Worm (Caenorhabditis elegans): Measurements from ENCODE around the gene Y59H11AR.3.
A peak's percentile ranks its signal among the peaks of the same experiment; 100 is the strongest.

- no peak for TF ChIP-seq F57A8.1 (GFP tag; optimal IDR thresholded peaks at IDR 0.05)
- no peak for TF ChIP-seq efl-1 (GFP tag; optimal IDR thresholded peaks at IDR 0.05)
- no peak for TF ChIP-seq unc-62 (GFP tag; optimal IDR thresholded peaks at IDR 0.05)
- TF ChIP-seq ceh-40 (GFP tag; IDR thresholded peaks at IDR 0.05) = no peak
- no peak for TF ChIP-seq madf-3 (GFP tag; IDR thresholded peaks at IDR 0.05)
- no peak for TF ChIP-seq ccch-3 (GFP tag; optimal IDR thresholded peaks at IDR 0.05)
- TF ChIP-seq snpc-4 (GFP tag; optimal IDR thresholded peaks at IDR 0.05) = no peak
- TF ChIP-seq snpc-4 (tag; optimal IDR thresholded peaks at IDR 0.05) = no peak
- no peak for TF ChIP-seq F33H1.4 (GFP tag; IDR thresholded peaks at IDR 0.05)
- TF ChIP-seq ceh-27 (GFP tag; optimal IDR thresholded peaks at IDR 0.05) = no peak
- TF ChIP-seq Y53F4B.3 (GFP tag; IDR thresholded peaks at IDR 0.05) = no peak
- TF ChIP-seq mcd-1 (GFP tag; IDR thresholded peaks at IDR 0.05) = 0 out of 2 replicates have a peak, but pooled peaks have one; percentile 21
These were observed 34.4 kb upstream of the Y59H11AR.3 start for ce11 chrIV:8629609-8630052.
